Fruit fly (Drosophila melanogaster): ENCODE data around the gene Acbp4.

dm6 chr3L:7149388-7149787 lies 21.3 kb upstream of the Acbp4 start:
- no peak for TF ChIP-seq Sin3A (optimal IDR thresholded peaks at IDR 0.05)
- TF ChIP-seq h (optimal IDR thresholded peaks at IDR 0.05) = no peak
- no peak for TF ChIP-seq insv (optimal IDR thresholded peaks at IDR 0.05)
- TF ChIP-seq ttk (optimal IDR thresholded peaks at IDR 0.05) = no peak
